Worm (Caenorhabditis elegans) whole organism, early embryonic: ENCODE results near the gene fubl-2.

Experiments
- B0310.2 ChIP-seq: sonication (generic microtip); optimal IDR thresholded peaks from 2 replicates; lab custom pipeline; 2016; ENCODE audit warnings: mild to moderate bottlenecking, missing genetic modification characterization, missing compliant biosample characterization
- F13C5.2 ChIP-seq: sonication (generic microtip); optimal IDR thresholded peaks from 2 replicates; lab custom pipeline; 2017; ENCODE audit warnings: mild to moderate bottlenecking, missing genetic modification characterization, inconsistent platforms, missing compliant biosample characterization
- aly-1 ChIP-seq: sonication (generic microtip); optimal IDR thresholded peaks from 2 replicates; lab custom pipeline; 2016; ENCODE audit warnings: missing genetic modification characterization, missing compliant biosample characterization
- ama-1 ChIP-seq: fragments of 150-350 bp; optimal IDR thresholded peaks from 2 replicates; lab custom pipeline; 2014
- ceh-13 ChIP-seq: fragments of 200-800 bp; sonication (Bioruptor generic); optimal IDR thresholded peaks from 2 replicates; lab custom pipeline; 2018; ENCODE audit warnings: mild to moderate bottlenecking, missing genetic modification characterization, missing compliant biosample characterization
- ceh-36 ChIP-seq: sonication (generic microtip); optimal IDR thresholded peaks from 2 replicates; lab custom pipeline; 2016; ENCODE audit warnings: missing genetic modification characterization, inconsistent platforms, missing compliant biosample characterization
- ets-7 ChIP-seq: sonication (generic microtip); optimal IDR thresholded peaks from 2 replicates; lab custom pipeline; 2016; ENCODE audit warnings: missing genotype, missing genetic modification characterization, missing compliant biosample characterization
- flt-1 ChIP-seq: fragments of 200-800 bp; sonication (Bioruptor generic); IDR thresholded peaks from 2 replicates; pipeline ENCODE4 v1.3.6; 2022; ENCODE audit warnings: missing genetic modification characterization, missing compliant biosample characterization
- hmbx-1 ChIP-seq: sonication (generic microtip); optimal IDR thresholded peaks from 2 replicates; lab custom pipeline; 2016; ENCODE audit warnings: mild to moderate bottlenecking, missing genetic modification characterization, missing compliant biosample characterization
- hmg-4 ChIP-seq: fragments of 200-800 bp; sonication (Bioruptor generic); optimal IDR thresholded peaks from 2 replicates; lab custom pipeline; 2018; ENCODE audit warnings: mild to moderate bottlenecking, missing genetic modification characterization, missing compliant biosample characterization
- hnd-1 ChIP-seq: sonication (generic microtip); optimal IDR thresholded peaks from 2 replicates; lab custom pipeline; 2016; ENCODE audit warnings: missing genetic modification characterization, missing compliant biosample characterization
- pes-1 ChIP-seq: fragments of 200-800 bp; sonication (Bioruptor generic); IDR thresholded peaks from 2 replicates; pipeline ENCODE4 v1.3.6; 2022; ENCODE audit warnings: missing genetic modification reagents, missing genetic modification characterization, missing compliant biosample characterization
- scrt-1 ChIP-seq: fragments of 200-800 bp; sonication (Bioruptor generic); IDR thresholded peaks from 2 replicates; pipeline ENCODE4 v1.3.6; 2022; ENCODE audit warnings: missing genetic modification characterization, missing compliant biosample characterization
- sea-1 ChIP-seq: fragments of 200-800 bp; sonication (Bioruptor generic); conservative IDR thresholded peaks from 2 replicates; pipeline ENCODE4 v1.3.6; 2022; ENCODE audit warnings: missing genetic modification characterization, missing compliant biosample characterization
- tbx-11 ChIP-seq: fragments of 200-800 bp; sonication (Bioruptor generic); IDR thresholded peaks from 2 replicates; pipeline ENCODE4 v1.3.6; 2022; ENCODE audit warnings: missing genetic modification characterization, missing compliant biosample characterization
- tbx-37 ChIP-seq: fragments of 200-800 bp; sonication (Bioruptor generic); conservative IDR thresholded peaks from 2 replicates; pipeline ENCODE4 v1.3.6; 2022; ENCODE audit warnings: missing genetic modification reagents, missing genetic modification characterization, missing compliant biosample characterization
- tra-4 ChIP-seq: sonication (generic microtip); optimal IDR thresholded peaks from 2 replicates; lab custom pipeline; 2017; ENCODE audit warnings: missing genetic modification characterization, missing compliant biosample characterization

Gene fubl-2

DNA sequence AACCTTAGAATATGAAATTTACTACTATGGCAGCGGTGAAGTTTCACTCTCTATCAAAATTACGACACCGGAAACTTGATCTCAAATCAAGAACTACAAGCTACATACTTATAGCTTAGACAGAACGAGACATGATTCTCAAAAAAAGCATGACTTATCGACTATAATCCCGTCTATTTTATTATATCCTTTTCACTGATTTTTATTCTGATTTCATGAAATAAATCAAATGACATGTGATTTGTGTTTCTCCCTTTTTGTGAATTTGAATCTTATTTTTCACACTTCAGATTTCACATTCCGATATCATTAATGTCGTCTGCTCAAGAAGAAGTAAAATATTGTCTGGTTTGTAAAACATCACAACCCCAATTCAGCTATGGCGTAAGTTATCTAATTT lies 12.5 kb upstream of the fubl-2 start, which contains the start of gene ZK418.11:
ZK418.11 (plus strand) TSS at position 289 of the 400 bp plus-strand sequence.
- TF ChIP-seq tbx-37 (GFP tag; lab: Robert Waterston, UW) (no peak), F13C5.2 (no peak), ets-7 (no peak), ceh-13 (GFP tag; lab: Kevin White, UChicago) (no peak), tra-4 (tag; lab: Kevin White, UChicago) (no peak), hnd-1 (tag; lab: Kevin White, UChicago) (no peak), flt-1 (no peak), scrt-1 (GFP tag; lab: Robert Waterston, UW) (no peak), ama-1 (lab: Kevin White, UChicago) (no peak), pes-1 (GFP tag; lab: Robert Waterston, UW) (no peak), ceh-36 (tag; lab: Kevin White, UChicago) (no peak), tbx-11 (no peak), sea-1 (GFP tag; lab: Robert Waterston, UW) (no peak), aly-1 (no peak)

DNA sequence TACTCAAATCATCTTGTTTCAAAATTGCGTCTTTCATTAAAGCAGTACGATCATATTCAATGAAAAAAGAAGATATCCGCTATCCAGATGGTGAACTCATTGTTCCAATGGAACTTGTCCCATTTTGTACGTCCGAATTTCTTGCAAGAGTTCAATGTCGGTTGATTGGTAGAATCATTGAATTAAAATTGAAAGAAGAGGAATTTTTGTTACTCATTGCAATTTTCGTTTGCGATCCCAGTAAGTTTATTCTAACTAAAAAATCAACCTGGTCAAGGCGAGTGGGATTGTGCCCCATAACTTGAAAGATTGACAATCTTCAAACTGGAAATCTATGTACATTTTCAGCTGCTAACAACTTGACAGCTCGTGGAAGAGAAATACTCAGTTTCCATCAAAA lies 8.9 kb upstream of the fubl-2 start:
- TF ChIP-seq ets-7 (no peak), B0310.2 (tag; lab: Kevin White, UChicago) (no peak), hmg-4 (GFP tag; lab: Kevin White, UChicago) (no peak), aly-1 (no peak), tbx-37 (GFP tag; lab: Robert Waterston, UW) (no peak), scrt-1 (GFP tag; lab: Robert Waterston, UW) (no peak), flt-1 (no peak), ceh-13 (GFP tag; lab: Kevin White, UChicago) (no peak), ceh-36 (tag; lab: Kevin White, UChicago) (no peak), hnd-1 (tag; lab: Kevin White, UChicago) (no peak)

- no peak for TF ChIP-seq hnd-1 (tag; lab: Kevin White, UChicago)
- TF ChIP-seq scrt-1 (GFP tag; lab: Robert Waterston, UW): no peak
- TF ChIP-seq ceh-36 (tag; lab: Kevin White, UChicago): no peak
- TF ChIP-seq hmbx-1 (tag; lab: Kevin White, UChicago): no peak
- no peak for TF ChIP-seq flt-1
- no peak for TF ChIP-seq aly-1
- TF ChIP-seq ama-1 (lab: Kevin White, UChicago): no peak
- no peak for TF ChIP-seq sea-1 (GFP tag; lab: Robert Waterston, UW)
- no peak for TF ChIP-seq hmg-4 (GFP tag; lab: Kevin White, UChicago)
- TF ChIP-seq F13C5.2: no peak
- no peak for TF ChIP-seq tbx-11
- TF ChIP-seq B0310.2 (tag; lab: Kevin White, UChicago): no peak
- no peak for TF ChIP-seq ets-7
- no peak for TF ChIP-seq tbx-37 (GFP tag; lab: Robert Waterston, UW)
- no peak for TF ChIP-seq tra-4 (tag; lab: Kevin White, UChicago)
- no peak for TF ChIP-seq ceh-13 (GFP tag; lab: Kevin White, UChicago)
- no peak for TF ChIP-seq pes-1 (GFP tag; lab: Robert Waterston, UW)
These were observed 7.6 kb upstream of the fubl-2 start, which contains the start of gene nhr-9 for ce11 chrIII:7095156-7095555. Gene nhr-9, plus strand, starts transcription at chrIII:7095462.

DNA sequence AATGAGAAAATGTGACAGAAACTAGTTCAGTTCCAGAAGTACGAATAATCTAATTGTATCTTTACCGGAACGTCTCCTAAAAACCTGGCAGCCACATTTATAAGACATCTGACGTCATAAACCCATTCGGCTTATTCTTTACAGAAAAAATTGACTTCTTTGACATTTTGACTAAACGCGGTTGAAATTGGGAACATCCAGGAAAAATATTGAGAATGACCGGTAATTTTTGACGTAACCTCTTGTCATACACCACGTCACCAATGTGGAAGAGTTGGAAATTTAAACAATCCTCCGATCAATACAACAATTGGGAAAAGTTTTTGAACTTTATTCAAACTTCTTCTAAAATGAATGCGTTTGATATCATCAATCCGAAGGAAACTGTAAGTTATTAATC lies 3.5 kb upstream of the fubl-2 start, which contains the start of gene ZK418.2:
ZK418.2 (plus strand) TSS at position 301 of the 400 bp plus-strand sequence.
- no peak for TF ChIP-seq hmg-4 (GFP tag; lab: Kevin White, UChicago)
- no peak for TF ChIP-seq scrt-1 (GFP tag; lab: Robert Waterston, UW)
- TF ChIP-seq hmbx-1 (tag; lab: Kevin White, UChicago): no peak
- TF ChIP-seq ama-1 (lab: Kevin White, UChicago): no peak
- TF ChIP-seq tbx-11: no peak
- no peak for TF ChIP-seq ets-7
- TF ChIP-seq flt-1: no peak
- TF ChIP-seq B0310.2 (tag; lab: Kevin White, UChicago): no peak
- TF ChIP-seq tra-4 (tag; lab: Kevin White, UChicago): no peak
- TF ChIP-seq ceh-36 (tag; lab: Kevin White, UChicago): no peak
- TF ChIP-seq hnd-1 (tag; lab: Kevin White, UChicago): no peak
- TF ChIP-seq tbx-37 (GFP tag; lab: Robert Waterston, UW): no peak
- TF ChIP-seq sea-1 (GFP tag; lab: Robert Waterston, UW): no peak
- no peak for TF ChIP-seq ceh-13 (GFP tag; lab: Kevin White, UChicago)
- TF ChIP-seq pes-1 (GFP tag; lab: Robert Waterston, UW): no peak
- TF ChIP-seq F13C5.2: no peak
- TF ChIP-seq aly-1: no peak

DNA sequence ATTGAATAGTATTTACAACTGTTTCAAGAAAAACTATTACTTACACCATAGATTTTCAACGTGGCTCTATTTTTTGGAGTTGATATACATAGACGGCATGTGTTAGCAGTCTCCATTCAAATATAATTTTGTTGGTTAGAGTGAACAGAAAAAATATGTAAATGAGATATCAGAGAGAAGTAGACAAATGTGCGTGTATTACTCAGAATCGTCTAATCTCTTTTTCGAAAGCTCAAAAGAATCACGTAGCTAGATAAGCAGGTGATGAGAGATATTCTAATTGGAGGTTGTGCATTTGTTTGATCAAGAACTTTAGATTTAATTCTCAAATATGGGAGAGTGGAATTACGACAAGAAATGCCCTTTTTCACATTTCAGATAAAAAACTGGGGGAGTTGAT lies 3.0 kb upstream of the fubl-2 start, which contains the start of gene ZK418.10:
ZK418.10 (minus strand) TSS at position 148 of the 400 bp plus-strand sequence.
- TF ChIP-seq tra-4 (tag; lab: Kevin White, UChicago) (no peak), ets-7 (no peak), ama-1 (lab: Kevin White, UChicago) (no peak), tbx-37 (GFP tag; lab: Robert Waterston, UW) (no peak), scrt-1 (GFP tag; lab: Robert Waterston, UW) (no peak), hnd-1 (tag; lab: Kevin White, UChicago) (no peak), F13C5.2 (no peak), tbx-11 (no peak), hmbx-1 (tag; lab: Kevin White, UChicago) (no peak)

- no peak for TF ChIP-seq ets-7
- TF ChIP-seq pes-1 (GFP tag; lab: Robert Waterston, UW): no peak
- no peak for TF ChIP-seq ceh-36 (tag; lab: Kevin White, UChicago)
- TF ChIP-seq hmbx-1 (tag; lab: Kevin White, UChicago): no peak
- no peak for TF ChIP-seq tra-4 (tag; lab: Kevin White, UChicago)
- no peak for TF ChIP-seq B0310.2 (tag; lab: Kevin White, UChicago)
- no peak for TF ChIP-seq sea-1 (GFP tag; lab: Robert Waterston, UW)
- no peak for TF ChIP-seq scrt-1 (GFP tag; lab: Robert Waterston, UW)
- TF ChIP-seq F13C5.2: no peak
- TF ChIP-seq tbx-11: no peak
- no peak for TF ChIP-seq aly-1
- no peak for TF ChIP-seq tbx-37 (GFP tag; lab: Robert Waterston, UW)
- no peak for TF ChIP-seq hnd-1 (tag; lab: Kevin White, UChicago)
- TF ChIP-seq ceh-13 (GFP tag; lab: Kevin White, UChicago): no peak
- no peak for TF ChIP-seq flt-1
These were observed 361 bp downstream of the fubl-2 start for ce11 chrIII:7087180-7087579.

- TF ChIP-seq hmg-4 (GFP tag; lab: Kevin White, UChicago): no peak
- no peak for TF ChIP-seq aly-1
- no peak for TF ChIP-seq pes-1 (GFP tag; lab: Robert Waterston, UW)
- TF ChIP-seq ama-1 (lab: Kevin White, UChicago): no peak
- TF ChIP-seq tbx-37 (GFP tag; lab: Robert Waterston, UW): no peak
- no peak for TF ChIP-seq tra-4 (tag; lab: Kevin White, UChicago)
- TF ChIP-seq B0310.2 (tag; lab: Kevin White, UChicago): no peak
- no peak for TF ChIP-seq F13C5.2
- no peak for TF ChIP-seq scrt-1 (GFP tag; lab: Robert Waterston, UW)
- TF ChIP-seq ets-7: no peak
- TF ChIP-seq hmbx-1 (tag; lab: Kevin White, UChicago): no peak
- TF ChIP-seq sea-1 (GFP tag; lab: Robert Waterston, UW): no peak
- no peak for TF ChIP-seq ceh-13 (GFP tag; lab: Kevin White, UChicago)
- TF ChIP-seq hnd-1 (tag; lab: Kevin White, UChicago): no peak
- no peak for TF ChIP-seq ceh-36 (tag; lab: Kevin White, UChicago)
- TF ChIP-seq flt-1: no peak
- TF ChIP-seq tbx-11: no peak
These were observed 2.6 kb downstream of the fubl-2 start, which contains the start of gene tofu-7 for ce11 chrIII:7084908-7085307. Gene tofu-7, minus strand, starts transcription at chrIII:7085018.
